Fruit fly (Drosophila melanogaster) whole organism: Measurements from ENCODE around the gene CG11151.

ENCODE experiments used
- CG8478 ChIP-seq: fragments of >200 bp; optimal IDR thresholded peaks from 2 replicates; lab custom pipeline; 2018; ENCODE audit warnings: inconsistent platforms
- Dll ChIP-seq: fragments of >200 bp; optimal IDR thresholded peaks from 2 replicates; lab custom pipeline; 2017
- EcR ChIP-seq, 2 experiments: fragments of >200 bp; optimal IDR thresholded peaks; 2 replicates each; lab custom pipeline; 2017; ENCODE audit warnings: missing biosample characterization in 2 of 2, missing genetic modification characterization in 2 of 2, missing genetic modification reagents in 2 of 2
- pan ChIP-seq: fragments of >200 bp; optimal IDR thresholded peaks from 2 replicates; lab custom pipeline; 2017
- psq ChIP-seq: fragments of >200 bp; optimal IDR thresholded peaks from 2 replicates; lab custom pipeline; 2017
- usp ChIP-seq: fragments of >200 bp; optimal IDR thresholded peaks from 2 replicates; lab custom pipeline; 2017; ENCODE audit warnings: missing biosample characterization, missing genetic modification characterization, mixed read lengths

Gene CG11151

DNA sequence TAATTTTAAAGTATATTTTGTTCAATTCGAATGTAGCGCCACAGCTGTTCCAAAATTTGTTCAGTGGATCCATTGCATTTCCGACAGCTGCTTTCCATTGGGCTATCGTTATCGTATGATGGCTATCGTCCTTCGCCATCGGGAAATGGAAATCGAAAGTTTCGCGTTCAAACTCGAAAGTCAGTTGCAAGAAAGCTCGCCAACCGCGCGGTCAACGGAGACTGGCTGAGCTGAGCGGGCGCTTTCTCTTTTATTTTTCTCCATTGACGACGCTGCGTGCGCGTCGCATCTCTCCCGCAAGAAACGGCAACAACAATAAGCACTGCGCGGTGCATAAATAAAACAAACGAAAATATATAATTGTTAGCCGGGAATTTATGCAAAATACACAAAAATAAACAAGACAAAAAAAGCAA, 44.0 kb downstream of the CG11151 start, which contains the start of gene inaE:
Gene inaE (plus strand): TSS at position 181 of the 416 bp plus-strand sequence.
- no peak for TF ChIP-seq usp
- no peak for TF ChIP-seq EcR (GFP tag; optimal IDR thresholded peaks at IDR 0.05; lab: Kevin White, UChicago)
- no peak for TF ChIP-seq Dll (lab: Kevin White, UChicago)
- TF ChIP-seq CG8478 (lab: Kevin White, UChicago) = no peak
- no peak for TF ChIP-seq pan
- TF ChIP-seq psq (lab: Kevin White, UChicago) = no peak

- TF ChIP-seq EcR (GFP tag; optimal IDR thresholded peaks at IDR 0.05; lab: Kevin White, UChicago) (no peak), pan (no peak), usp (no peak), Dll (lab: Kevin White, UChicago) (no peak), CG8478 (lab: Kevin White, UChicago) (no peak), psq (lab: Kevin White, UChicago) (no peak)
Measured at dm6 chrX:13783958-13784907, 44.7 kb downstream of the CG11151 start.

dm6 chrX:13786037-13786667, 46.6 kb downstream of the CG11151 start:
- no peak for TF ChIP-seq CG8478 (lab: Kevin White, UChicago)
- TF ChIP-seq psq (lab: Kevin White, UChicago) = no peak
- no peak for TF ChIP-seq EcR (GFP tag; optimal IDR thresholded peaks at IDR 0.05; lab: Kevin White, UChicago)
- no peak for TF ChIP-seq pan
- no peak for TF ChIP-seq Dll (lab: Kevin White, UChicago)
- TF ChIP-seq usp = no peak

DNA sequence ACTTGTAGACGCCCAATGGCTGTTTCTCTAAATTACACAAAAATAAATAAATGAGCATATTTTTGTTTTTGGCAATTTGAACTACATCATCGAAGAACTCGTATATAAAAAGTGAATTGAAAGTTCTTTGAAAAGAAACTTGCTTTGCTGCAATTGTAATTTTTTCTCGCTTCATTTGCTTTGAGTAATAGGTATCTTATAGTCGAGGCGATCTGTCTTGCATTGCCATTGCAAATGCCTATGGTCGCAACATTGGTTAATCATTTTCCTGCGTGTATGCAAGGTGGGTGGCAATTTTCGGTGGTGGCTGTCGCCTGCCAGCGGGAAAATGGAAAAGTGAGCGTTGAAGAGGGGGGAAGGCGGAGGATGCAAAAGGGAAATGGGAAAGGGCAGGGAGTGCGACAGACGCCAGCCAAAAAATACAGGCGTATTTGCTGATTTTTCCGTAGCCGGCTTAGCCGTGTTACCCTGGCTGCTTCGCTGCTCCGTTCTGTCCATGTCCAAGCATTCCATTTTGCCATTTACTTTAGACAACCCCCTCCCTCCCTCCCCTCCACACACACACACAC, 47.8 kb downstream of the CG11151 start:
- TF ChIP-seq usp (no peak), Dll (lab: Kevin White, UChicago) (no peak), EcR (GFP tag; optimal IDR thresholded peaks at IDR 0.05; lab: Kevin White, UChicago) (no peak), CG8478 (lab: Kevin White, UChicago) (no peak), psq (lab: Kevin White, UChicago) (no peak), pan (no peak)

DNA sequence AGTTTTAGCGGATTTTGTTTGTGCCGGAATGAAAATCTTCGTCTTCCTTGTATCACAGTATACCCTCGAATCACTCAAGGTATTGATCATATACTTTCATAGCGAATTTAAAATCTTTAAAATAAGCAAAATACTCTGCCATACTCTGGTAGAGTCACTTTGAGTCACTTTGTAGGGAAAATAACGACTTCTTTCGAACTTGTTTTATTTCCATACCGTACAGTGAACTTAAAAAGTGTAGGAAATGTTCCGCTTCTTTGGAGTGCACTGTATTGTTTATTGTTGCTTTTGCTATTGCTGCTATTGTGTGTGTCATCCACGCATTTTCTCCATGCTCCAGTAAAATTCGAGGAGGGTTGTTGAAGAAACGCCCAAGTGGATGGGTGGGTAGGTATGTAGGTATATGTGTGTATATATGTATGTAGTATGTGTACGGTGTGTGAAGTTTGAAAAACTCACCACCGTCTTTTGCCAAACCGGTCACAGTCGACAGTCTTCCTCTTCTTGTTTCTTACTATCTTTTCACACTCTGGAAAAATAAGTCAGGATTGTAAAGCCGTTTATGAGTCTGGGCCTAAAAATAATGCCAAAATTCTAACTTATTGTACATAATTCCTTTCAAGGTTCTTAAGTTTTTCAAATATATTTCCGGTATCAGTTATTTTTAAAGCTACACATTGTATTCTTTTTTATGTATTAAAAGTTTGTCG, 49.6 kb downstream of the CG11151 start:
- TF ChIP-seq Dll (lab: Kevin White, UChicago) (no peak), psq (lab: Kevin White, UChicago) (no peak), CG8478 (lab: Kevin White, UChicago) (no peak), pan (no peak), usp (no peak), EcR (GFP tag; optimal IDR thresholded peaks at IDR 0.05; lab: Kevin White, UChicago) (no peak)

- TF ChIP-seq Dll (lab: Kevin White, UChicago) = no peak
- TF ChIP-seq CG8478 (lab: Kevin White, UChicago) = no peak
- no peak for TF ChIP-seq usp
- no peak for TF ChIP-seq pan
- no peak for TF ChIP-seq psq (lab: Kevin White, UChicago)
- TF ChIP-seq EcR (GFP tag; optimal IDR thresholded peaks at IDR 0.05; lab: Kevin White, UChicago) = no peak
Measured at dm6 chrX:13791011-13791410, 51.5 kb downstream of the CG11151 start, which contains the start of gene CG10993. Gene CG10993 (minus strand): TSS chrX:13791111.
